Worm (Caenorhabditis elegans): ENCODE results near the gene rnp-4.
A peak's percentile ranks its signal among the peaks of the same experiment; 100 is the strongest.

Gene rnp-4

ce11 chrIII:4453768-4454167 lies 47.7 kb downstream of the rnp-4 start:
- no peak for TF ChIP-seq flh-1 (GFP tag; optimal IDR thresholded peaks at IDR 0.05)
- peak; percentile 93 for TF ChIP-seq elt-1 (tag; optimal IDR thresholded peaks at IDR 0.05; ENCODE audit: borderline replicate concordance, insufficient read depth)
- TF ChIP-seq blmp-1 (tag; optimal IDR thresholded peaks at IDR 0.05): no peak
- TF ChIP-seq lsy-2 (tag; optimal IDR thresholded peaks at IDR 0.05): no peak
- TF ChIP-seq unc-62 (GFP tag; optimal IDR thresholded peaks at IDR 0.05): peak; percentile 82
- no peak for TF ChIP-seq ztf-11 (tag; optimal IDR thresholded peaks at IDR 0.05)
- TF ChIP-seq hlh-1 (tag; optimal IDR thresholded peaks at IDR 0.05): no peak
- TF ChIP-seq nhr-2 (tag; optimal IDR thresholded peaks at IDR 0.05): peak; percentile 34
- TF ChIP-seq M03D4.4 (tag; optimal IDR thresholded peaks at IDR 0.05): no peak
- TF ChIP-seq ces-1 (GFP tag; optimal IDR thresholded peaks at IDR 0.05): no peak
- no peak for TF ChIP-seq lin-13 (tag; optimal IDR thresholded peaks at IDR 0.05)
- no peak for TF ChIP-seq elt-3 (tag; optimal IDR thresholded peaks at IDR 0.05)

DNA sequence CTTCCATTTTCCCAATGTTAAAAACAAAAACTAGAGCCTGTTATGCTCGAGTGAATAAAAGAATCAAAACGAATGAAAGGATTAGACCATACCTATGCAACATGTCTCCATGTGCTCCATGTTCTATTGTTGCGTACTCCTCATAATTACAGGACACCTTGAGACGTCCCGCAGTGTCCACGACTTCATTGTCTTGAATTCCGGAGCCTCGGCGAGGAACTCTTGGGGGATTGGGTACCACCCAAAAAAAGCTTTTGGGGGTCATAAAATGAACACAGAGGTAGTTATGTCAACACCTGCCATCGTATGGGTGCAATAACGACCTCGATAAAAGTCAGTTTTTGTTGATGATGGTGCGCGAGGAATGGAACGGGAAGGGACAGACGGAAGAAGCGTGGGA lies 48.8 kb downstream of the rnp-4 start:
- TF ChIP-seq nhr-2 (tag; optimal IDR thresholded peaks at IDR 0.05) (peak; percentile 17), flh-1 (GFP tag; optimal IDR thresholded peaks at IDR 0.05) (no peak), ham-2 (GFP tag; optimal IDR thresholded peaks at IDR 0.05) (no peak), lin-32 (GFP tag; optimal IDR thresholded peaks at IDR 0.05) (peak; percentile 52), zip-8 (tag; optimal IDR thresholded peaks at IDR 0.05) (peak; percentile 4), lin-13 (tag; optimal IDR thresholded peaks at IDR 0.05) (no peak), ceh-43 (GFP tag; optimal IDR thresholded peaks at IDR 0.05) (peak; percentile 62), cnd-1 (tag; optimal IDR thresholded peaks at IDR 0.05) (peak; percentile 7)

- TF ChIP-seq mls-2 (tag; optimal IDR thresholded peaks at IDR 0.05) (no peak), sem-2 (GFP tag; optimal IDR thresholded peaks at IDR 0.05) (no peak), ceh-83 (GFP tag; optimal IDR thresholded peaks at IDR 0.05) (no peak), unc-120 (tag; optimal IDR thresholded peaks at IDR 0.05; ENCODE audit: poor library complexity, severe bottlenecking) (no peak), cnd-1 (tag; optimal IDR thresholded peaks at IDR 0.05) (no peak), nhr-237 (tag; optimal IDR thresholded peaks at IDR 0.05) (no peak), unc-62 (GFP tag; optimal IDR thresholded peaks at IDR 0.05) (no peak), unc-39 (tag; optimal IDR thresholded peaks at IDR 0.05) (no peak), elt-3 (tag; optimal IDR thresholded peaks at IDR 0.05) (no peak), ceh-43 (GFP tag; optimal IDR thresholded peaks at IDR 0.05) (peak; percentile 96), lsy-2 (tag; optimal IDR thresholded peaks at IDR 0.05) (peak; percentile 51), snpc-4 (tag; optimal IDR thresholded peaks at IDR 0.05) (no peak)
Measured at ce11 chrIII:4456579-4456978, 50.5 kb downstream of the rnp-4 start.

Measured in whole organism, mixed stage, embryonic.